Worm (Caenorhabditis elegans): ENCODE data around the gene nlp-7.

The nlp-7 gene

DNA sequence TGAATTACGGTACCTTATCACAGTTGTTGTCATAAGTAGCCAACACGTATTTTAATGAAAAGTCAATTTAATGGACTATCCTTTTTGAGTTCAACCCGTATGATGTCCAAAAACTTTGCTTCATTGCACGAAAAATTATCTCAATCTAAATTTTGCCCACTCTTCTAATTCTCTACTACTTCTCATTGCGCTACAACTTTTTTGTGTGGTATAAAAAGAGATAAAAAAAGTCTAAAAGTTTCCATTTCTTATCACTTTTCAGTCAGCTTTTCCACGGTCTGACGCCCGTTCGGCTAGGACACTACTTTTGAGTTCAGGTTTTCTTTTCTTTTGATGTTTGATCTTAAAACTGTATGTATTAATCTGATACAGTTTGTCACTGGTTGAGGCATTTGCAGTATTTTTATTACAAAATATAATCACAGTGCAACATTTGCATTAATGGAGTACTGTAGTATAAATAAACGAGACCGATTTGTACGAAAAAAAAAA is 25.1 kb upstream of the nlp-7 start:
- TF ChIP-seq him-1 (tag; optimal IDR thresholded peaks at IDR 0.05) (no peak), dao-5 (tag; optimal IDR thresholded peaks at IDR 0.05) (no peak), W03F9.2 (tag; optimal IDR thresholded peaks at IDR 0.05) (no peak)

- no peak for TF ChIP-seq dao-5 (tag; optimal IDR thresholded peaks at IDR 0.05)
- no peak for TF ChIP-seq W03F9.2 (tag; optimal IDR thresholded peaks at IDR 0.05)
- TF ChIP-seq him-1 (tag; optimal IDR thresholded peaks at IDR 0.05): no peak
Measured at ce11 chrX:8568423-8568903, 24.5 kb upstream of the nlp-7 start.

DNA sequence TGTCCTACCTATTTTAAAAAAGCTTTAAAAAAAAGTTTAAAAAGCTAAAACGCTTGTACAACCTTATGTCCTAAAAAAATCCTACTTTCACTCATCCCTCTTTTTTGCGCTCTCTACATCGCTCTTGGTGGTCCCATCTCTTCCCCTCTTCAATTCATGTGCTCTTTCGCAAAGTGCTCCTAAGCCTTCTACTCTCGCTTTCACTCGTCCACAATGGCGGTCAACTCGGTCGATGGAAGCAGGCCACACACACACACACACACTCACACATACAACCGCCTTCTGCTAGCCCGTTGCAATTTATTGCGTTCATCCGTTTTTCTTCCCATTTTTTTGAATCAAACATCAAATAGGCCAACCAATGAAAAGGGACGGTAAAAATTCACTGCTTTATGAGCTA is 23.8 kb upstream of the nlp-7 start:
- no peak for TF ChIP-seq dao-5 (tag; optimal IDR thresholded peaks at IDR 0.05)
- no peak for TF ChIP-seq W03F9.2 (tag; optimal IDR thresholded peaks at IDR 0.05)
- TF ChIP-seq him-1 (tag; optimal IDR thresholded peaks at IDR 0.05): no peak

DNA sequence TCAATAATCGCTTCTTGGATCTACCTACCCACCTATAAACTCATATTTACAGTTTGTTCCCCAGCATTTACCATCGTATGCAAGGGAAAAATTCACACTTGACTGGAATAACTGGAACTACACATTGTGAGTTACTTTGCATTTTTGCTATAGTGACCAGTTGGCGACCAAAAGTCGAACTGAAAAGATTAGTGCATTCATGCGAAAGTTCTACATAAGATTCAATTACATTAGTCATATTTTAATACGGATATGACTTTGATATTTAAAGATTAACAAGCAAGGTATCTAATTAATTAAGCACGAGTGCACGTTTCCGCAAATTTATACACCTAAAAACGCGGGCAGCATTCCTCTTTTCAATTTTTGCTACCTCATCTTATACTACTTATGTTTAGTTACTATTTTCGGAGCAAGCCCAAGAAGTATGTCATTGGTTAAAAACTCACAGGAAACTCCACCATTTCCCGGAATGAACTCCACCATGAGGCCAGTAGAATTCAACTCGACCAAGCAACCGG is 21.9 kb upstream of the nlp-7 start, which contains the start of gene jmjd-3.1:
jmjd-3.1 (plus strand) TSS at position 51 of the 521 bp plus-strand sequence.
- no peak for TF ChIP-seq dao-5 (tag; optimal IDR thresholded peaks at IDR 0.05)
- no peak for TF ChIP-seq W03F9.2 (tag; optimal IDR thresholded peaks at IDR 0.05)
- TF ChIP-seq him-1 (tag; optimal IDR thresholded peaks at IDR 0.05): no peak

DNA sequence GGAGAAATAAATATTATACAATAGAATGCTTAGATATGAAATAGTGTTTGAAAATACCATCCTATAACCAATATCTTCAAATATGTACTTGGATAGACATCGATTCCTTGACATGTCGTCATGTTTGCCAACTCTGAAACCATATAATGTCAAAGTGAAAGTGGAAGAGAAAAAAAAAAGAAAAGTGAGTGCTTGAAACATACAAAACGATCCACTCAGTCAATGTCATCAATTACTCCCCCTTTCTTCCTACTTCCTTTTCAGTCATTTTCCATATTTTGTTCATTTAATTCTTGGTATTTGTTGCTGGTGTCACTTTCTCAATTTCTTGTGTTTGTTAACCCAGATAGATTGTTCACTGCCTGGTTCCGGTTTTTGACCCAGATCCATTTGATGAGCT is 12.8 kb upstream of the nlp-7 start, which contains the start of gene F18E9.4:
F18E9.4 (plus strand) TSS at position 301 of the 400 bp plus-strand sequence.
- TF ChIP-seq dao-5 (tag; optimal IDR thresholded peaks at IDR 0.05): no peak
- TF ChIP-seq him-1 (tag; optimal IDR thresholded peaks at IDR 0.05): no peak
- no peak for TF ChIP-seq W03F9.2 (tag; optimal IDR thresholded peaks at IDR 0.05)

- TF ChIP-seq him-1 (tag; optimal IDR thresholded peaks at IDR 0.05): no peak
- no peak for TF ChIP-seq dao-5 (tag; optimal IDR thresholded peaks at IDR 0.05)
- no peak for TF ChIP-seq W03F9.2 (tag; optimal IDR thresholded peaks at IDR 0.05)
Measured at ce11 chrX:8581447-8581846, 11.5 kb upstream of the nlp-7 start, which contains the start of gene F18E9.8. Gene F18E9.8 (minus strand): TSS chrX:8581547.

- no peak for TF ChIP-seq W03F9.2 (tag; optimal IDR thresholded peaks at IDR 0.05)
- TF ChIP-seq him-1 (tag; optimal IDR thresholded peaks at IDR 0.05): no peak
- no peak for TF ChIP-seq dao-5 (tag; optimal IDR thresholded peaks at IDR 0.05)
Measured at ce11 chrX:8582767-8583360, 10.1 kb upstream of the nlp-7 start.

DNA sequence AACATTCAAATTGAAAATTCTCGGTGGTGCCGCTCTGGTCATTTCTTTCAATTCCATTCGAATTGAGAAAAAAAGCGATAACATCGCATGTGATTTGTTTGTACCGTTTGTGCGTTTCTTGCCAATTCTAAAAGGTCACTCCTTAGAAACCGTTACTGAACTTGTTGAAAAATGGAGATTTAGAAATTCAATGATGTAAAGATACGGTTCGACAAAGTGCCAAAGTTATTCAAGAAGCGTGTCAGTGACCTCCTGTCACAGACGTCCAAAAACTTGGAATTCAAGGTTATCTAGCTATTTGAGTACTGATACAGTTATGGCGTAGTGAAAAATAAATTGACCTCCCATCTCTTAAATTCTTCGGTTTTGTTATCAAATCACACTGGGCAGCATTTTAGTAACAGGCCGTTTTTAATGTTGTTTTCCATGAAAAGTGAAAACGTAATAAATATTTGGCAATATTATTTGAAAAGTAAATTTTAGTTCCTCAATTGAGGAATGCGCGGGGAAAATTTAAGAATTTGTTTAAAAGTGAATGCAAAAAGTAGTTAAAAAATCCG is 8.1 kb upstream of the nlp-7 start:
- no peak for TF ChIP-seq dao-5 (tag; optimal IDR thresholded peaks at IDR 0.05)
- no peak for TF ChIP-seq W03F9.2 (tag; optimal IDR thresholded peaks at IDR 0.05)
- no peak for TF ChIP-seq him-1 (tag; optimal IDR thresholded peaks at IDR 0.05)

ce11 chrX:8585837-8586236 is 7.1 kb upstream of the nlp-7 start, which contains the start of gene F18E9.3:
Gene F18E9.3 (plus strand): TSS chrX:8586147.
- TF ChIP-seq W03F9.2 (tag; optimal IDR thresholded peaks at IDR 0.05): no peak
- TF ChIP-seq him-1 (tag; optimal IDR thresholded peaks at IDR 0.05): no peak
- no peak for TF ChIP-seq dao-5 (tag; optimal IDR thresholded peaks at IDR 0.05)

DNA sequence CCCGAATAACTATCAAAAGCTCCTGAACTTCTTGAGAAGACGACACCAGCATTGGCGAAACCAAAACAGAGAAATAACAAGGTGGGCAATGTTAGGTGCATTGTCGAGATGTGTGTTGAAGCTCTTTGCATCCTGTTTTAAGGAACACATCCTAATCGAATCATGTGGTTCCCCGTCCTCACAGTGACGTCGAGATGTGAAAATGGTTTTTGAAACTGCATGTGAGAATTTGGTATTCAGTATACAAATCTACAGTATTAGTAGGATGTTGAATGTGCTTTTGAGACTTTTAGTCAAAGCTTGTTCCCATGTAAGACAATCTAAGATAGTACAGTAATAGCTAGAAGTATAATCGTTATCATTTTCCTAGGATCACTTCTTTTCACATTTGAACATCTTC is 4.7 kb downstream of the nlp-7 start, which contains the start of gene F18E9.7:
F18E9.7 (minus strand) TSS at position 101 of the 400 bp plus-strand sequence.
- TF ChIP-seq dao-5 (tag; optimal IDR thresholded peaks at IDR 0.05) (no peak), W03F9.2 (tag; optimal IDR thresholded peaks at IDR 0.05) (no peak), him-1 (tag; optimal IDR thresholded peaks at IDR 0.05) (no peak)

- TF ChIP-seq him-1 (tag; optimal IDR thresholded peaks at IDR 0.05) (no peak), W03F9.2 (tag; optimal IDR thresholded peaks at IDR 0.05) (no peak), dao-5 (tag; optimal IDR thresholded peaks at IDR 0.05) (no peak)
Measured at ce11 chrX:8598491-8598890, 5.5 kb downstream of the nlp-7 start.

DNA sequence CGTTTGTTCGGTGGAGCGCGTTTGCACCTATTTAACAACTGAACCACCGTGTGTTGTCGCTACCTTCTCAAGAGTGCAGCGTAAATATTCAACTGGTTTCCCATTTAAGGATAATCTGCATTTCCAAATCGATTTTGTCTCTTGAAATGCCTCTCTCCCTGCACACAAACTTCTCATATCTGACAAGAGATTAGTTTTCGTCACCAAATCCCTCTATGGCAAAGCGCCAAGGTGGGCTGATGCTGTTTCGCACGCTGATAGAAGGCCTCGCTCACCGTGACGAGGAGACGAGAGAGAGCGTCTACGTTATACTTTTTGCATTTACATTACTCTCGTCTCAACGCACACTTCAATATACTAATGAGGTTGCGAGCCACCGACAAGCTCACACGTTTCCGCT is 6.7 kb downstream of the nlp-7 start:
- no peak for TF ChIP-seq him-1 (tag; optimal IDR thresholded peaks at IDR 0.05)
- TF ChIP-seq dao-5 (tag; optimal IDR thresholded peaks at IDR 0.05): no peak
- no peak for TF ChIP-seq W03F9.2 (tag; optimal IDR thresholded peaks at IDR 0.05)

- TF ChIP-seq W03F9.2 (tag; optimal IDR thresholded peaks at IDR 0.05) (no peak), him-1 (tag; optimal IDR thresholded peaks at IDR 0.05) (no peak)
Measured at ce11 chrX:8601235-8601634, 8.3 kb downstream of the nlp-7 start, which contains the start of gene F18E9.1. Gene F18E9.1 (plus strand): TSS chrX:8601535.

All from whole organism, L4/young adult.